Worm (Caenorhabditis elegans): ENCODE data around the gene T17A3.12.
"Not testable (repeated sequence)": the region's sequence is repeated elsewhere in the genome, so short reads cannot be mapped to it uniquely, and the experiment has no call there.

T17A3.12 gene

ce11 chrIII:117210-117609 lies 27.8 kb downstream of the T17A3.12 start, which contains the start of gene C29F9.5:
Gene C29F9.5 (plus strand): TSS chrIII:117510.
- no peak for TF ChIP-seq sptf-1 (tag; optimal IDR thresholded peaks at IDR 0.05)
- TF ChIP-seq M03D4.4 (tag; optimal IDR thresholded peaks at IDR 0.05), result no peak
- no peak for TF ChIP-seq mls-2 (tag; optimal IDR thresholded peaks at IDR 0.05)
- no peak for TF ChIP-seq bed-3 (GFP tag; optimal IDR thresholded peaks at IDR 0.05)
- TF ChIP-seq ceh-43 (GFP tag; optimal IDR thresholded peaks at IDR 0.05), result no peak
- TF ChIP-seq ceh-83 (GFP tag; optimal IDR thresholded peaks at IDR 0.05), result no peak
- no peak for TF ChIP-seq ceh-39 (tag; optimal IDR thresholded peaks at IDR 0.05)
- TF ChIP-seq unc-62 (GFP tag; optimal IDR thresholded peaks at IDR 0.05), result no peak
- no peak for TF ChIP-seq ces-1 (GFP tag; optimal IDR thresholded peaks at IDR 0.05)
- TF ChIP-seq lin-13 (tag; optimal IDR thresholded peaks at IDR 0.05), result no peak
- no peak for TF ChIP-seq zip-8 (tag; optimal IDR thresholded peaks at IDR 0.05)
- TF ChIP-seq cnd-1 (tag; optimal IDR thresholded peaks at IDR 0.05), result no peak

ce11 chrIII:114603-115002 lies 30.4 kb downstream of the T17A3.12 start, which contains the start of gene C29F9.6:
Gene C29F9.6 (plus strand): TSS chrIII:114903.
- TF ChIP-seq blmp-1 (tag; optimal IDR thresholded peaks at IDR 0.05) (no peak), ceh-43 (GFP tag; optimal IDR thresholded peaks at IDR 0.05) (no peak), mep-1 (tag; optimal IDR thresholded peaks at IDR 0.05) (no peak), elt-3 (tag; optimal IDR thresholded peaks at IDR 0.05) (no peak), ceh-39 (tag; optimal IDR thresholded peaks at IDR 0.05) (no peak), nhr-28 (tag; optimal IDR thresholded peaks at IDR 0.05) (no peak), pha-4 (tag; optimal IDR thresholded peaks at IDR 0.05) (no peak), flh-1 (GFP tag; optimal IDR thresholded peaks at IDR 0.05) (no peak), ces-1 (GFP tag; optimal IDR thresholded peaks at IDR 0.05) (no peak), ham-2 (GFP tag; optimal IDR thresholded peaks at IDR 0.05) (no peak)

ce11 chrIII:98822-99221 lies 46.2 kb downstream of the T17A3.12 start, which contains the start of gene C29F9.9:
Gene C29F9.9 (minus strand): TSS chrIII:98922.
- not testable (repeated sequence) for TF ChIP-seq unc-62 (GFP tag; optimal IDR thresholded peaks at IDR 0.05); cnd-1 (tag; optimal IDR thresholded peaks at IDR 0.05); snpc-4 (tag; optimal IDR thresholded peaks at IDR 0.05)

- not testable (repeated sequence) for TF ChIP-seq unc-39, blmp-1, nhr-28 (tag; optimal IDR thresholded peaks at IDR 0.05)
These were observed 48.0 kb downstream of the T17A3.12 start, which contains the start of gene C29F9.8 for ce11 chrIII:97018-97417. Gene C29F9.8 (minus strand): TSS chrIII:97118.

ce11 chrIII:96196-96595 lies 48.8 kb downstream of the T17A3.12 start:
- TF ChIP-seq sptf-1 (tag; optimal IDR thresholded peaks at IDR 0.05) (peak; percentile 31), nhr-28 (tag; optimal IDR thresholded peaks at IDR 0.05) (no peak), unc-120 (tag; optimal IDR thresholded peaks at IDR 0.05; ENCODE audit: poor library complexity, severe bottlenecking) (peak; percentile 30), nhr-237 (tag; optimal IDR thresholded peaks at IDR 0.05) (no peak), M03D4.4 (tag; optimal IDR thresholded peaks at IDR 0.05) (no peak), ham-2 (GFP tag; optimal IDR thresholded peaks at IDR 0.05) (no peak), snpc-4 (tag; optimal IDR thresholded peaks at IDR 0.05) (no peak), cnd-1 (tag; optimal IDR thresholded peaks at IDR 0.05) (no peak), elt-1 (tag; optimal IDR thresholded peaks at IDR 0.05; ENCODE audit: borderline replicate concordance, insufficient read depth) (no peak), hlh-1 (tag; optimal IDR thresholded peaks at IDR 0.05) (peak; percentile 7), mep-1 (tag; optimal IDR thresholded peaks at IDR 0.05) (peak; percentile 17), ceh-39 (tag; optimal IDR thresholded peaks at IDR 0.05) (no peak), unc-39 (tag; optimal IDR thresholded peaks at IDR 0.05) (no peak), mls-2 (tag; optimal IDR thresholded peaks at IDR 0.05) (no peak), ceh-83 (GFP tag; optimal IDR thresholded peaks at IDR 0.05) (no peak), mab-5 (tag; optimal IDR thresholded peaks at IDR 0.05) (no peak), ces-1 (GFP tag; optimal IDR thresholded peaks at IDR 0.05) (peak; percentile 58), pha-4 (tag; optimal IDR thresholded peaks at IDR 0.05) (peak; percentile 3)
